Worm (Caenorhabditis elegans): ENCODE data around the gene T25E4.1.

The T25E4.1 gene

DNA sequence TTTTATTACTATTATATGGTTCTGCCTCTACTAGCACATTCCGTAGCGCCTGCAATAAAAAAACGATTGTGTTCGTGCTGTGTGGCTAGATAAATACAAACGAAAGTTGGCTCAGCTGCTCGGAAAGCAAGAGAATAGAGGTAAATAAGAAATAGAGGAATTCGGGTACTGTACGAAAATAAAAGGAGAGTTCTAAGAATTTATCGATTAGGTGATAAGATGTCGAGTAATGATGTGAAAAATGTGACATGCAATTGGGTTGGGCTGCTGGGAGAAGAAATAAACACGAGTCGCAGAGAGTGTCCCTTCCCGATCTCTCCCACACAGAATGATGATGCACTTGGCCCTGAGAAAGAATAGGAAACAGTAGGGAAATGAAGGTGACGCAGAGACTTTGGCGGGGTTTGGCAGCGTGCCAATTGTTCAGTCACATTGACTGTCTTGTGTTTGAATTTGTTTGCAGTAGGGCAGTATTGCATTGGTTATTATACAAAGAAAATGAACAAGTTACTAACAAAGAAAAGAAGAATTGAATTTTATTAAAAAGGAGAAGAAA, 15.3 kb downstream of the T25E4.1 start, which contains the start of gene cdc-14 (continued):
- no peak for TF ChIP-seq nhr-11 (tag; optimal IDR thresholded peaks at IDR 0.05)
- peak; percentile 74 for TF ChIP-seq snpc-4 (tag; optimal IDR thresholded peaks at IDR 0.05)
- no peak for TF ChIP-seq alr-1 (tag; optimal IDR thresholded peaks at IDR 0.05)
- TF ChIP-seq nhr-12 (tag; optimal IDR thresholded peaks at IDR 0.05) = no peak
- no peak for TF ChIP-seq unc-39 (tag; optimal IDR thresholded peaks at IDR 0.05)
- no peak for TF ChIP-seq nhr-237 (tag; optimal IDR thresholded peaks at IDR 0.05)
- peak; percentile 80 for TF ChIP-seq sma-9 (GFP tag; optimal IDR thresholded peaks at IDR 0.05)
- no peak for TF ChIP-seq sma-9 (tag; optimal IDR thresholded peaks at IDR 0.05)
- no peak for TF ChIP-seq aly-2 (tag; optimal IDR thresholded peaks at IDR 0.05)
- TF ChIP-seq gmeb-1 (tag; optimal IDR thresholded peaks at IDR 0.05) = peak; percentile 60
- TF ChIP-seq ceh-82 (tag; optimal IDR thresholded peaks at IDR 0.05) = no peak
- TF ChIP-seq ama-1 (optimal IDR thresholded peaks at IDR 0.05) = peak; percentile 10
- TF ChIP-seq fos-1 (tag; optimal IDR thresholded peaks at IDR 0.05) = peak; percentile 91
- peak in 1 of 2 experiments; percentile 16 for TF ChIP-seq mdl-1 (tag; optimal IDR thresholded peaks at IDR 0.05)
- TF ChIP-seq lsy-2 (tag; optimal IDR thresholded peaks at IDR 0.05) = peak in 1 of 2 experiments; percentile 82
- no peak for TF ChIP-seq nhr-10 (tag; optimal IDR thresholded peaks at IDR 0.05)
- peak; percentile 87 for TF ChIP-seq nhr-6 (tag; optimal IDR thresholded peaks at IDR 0.05)
- peak; percentile 63 for TF ChIP-seq ceh-16 (tag; optimal IDR thresholded peaks at IDR 0.05)

DNA sequence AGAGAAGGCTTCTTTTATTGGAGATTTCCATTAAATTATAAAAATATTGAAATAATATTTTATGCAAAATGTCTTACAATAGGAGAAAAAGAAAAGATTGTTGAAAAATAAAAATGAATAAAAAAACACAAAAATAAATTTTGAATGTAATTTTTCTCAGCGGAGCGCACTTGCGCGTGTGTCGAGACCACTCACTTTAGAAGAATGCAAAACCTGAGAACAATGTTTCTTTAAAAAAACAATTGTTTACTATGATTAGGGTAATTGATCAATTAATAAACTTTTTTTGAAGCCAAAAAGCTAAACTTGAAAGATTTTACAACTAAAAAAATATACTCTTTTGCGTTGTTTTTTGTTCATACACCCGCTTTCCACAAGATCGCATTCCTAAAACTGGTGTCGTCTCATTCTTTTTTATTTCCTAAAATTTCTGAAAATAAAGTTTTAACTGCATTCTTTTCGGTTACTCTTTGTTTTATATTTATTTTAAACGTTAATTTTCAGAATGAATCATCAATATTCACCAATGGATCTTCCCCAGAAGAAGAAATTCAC, 16.2 kb downstream of the T25E4.1 start, which contains the start of gene ttc-4:
ttc-4 (plus strand) TSS at position 505 of the 555 bp plus-strand sequence.
- no peak for TF ChIP-seq alr-1 (tag; optimal IDR thresholded peaks at IDR 0.05)
- TF ChIP-seq crh-2 (tag; optimal IDR thresholded peaks at IDR 0.05) = peak; percentile 28
- no peak for TF ChIP-seq blmp-1 (tag; optimal IDR thresholded peaks at IDR 0.05; ENCODE audit: insufficient read depth)
- peak; percentile 27 for TF ChIP-seq nhr-129 (tag; optimal IDR thresholded peaks at IDR 0.05)
- peak; percentile 25 for TF ChIP-seq fos-1 (tag; optimal IDR thresholded peaks at IDR 0.05)
- peak; percentile 68 for TF ChIP-seq C34F6.9 (tag; optimal IDR thresholded peaks at IDR 0.05)
- TF ChIP-seq sma-3 (GFP tag; optimal IDR thresholded peaks at IDR 0.05) = peak; percentile 20
- TF ChIP-seq lsy-2 (tag; optimal IDR thresholded peaks at IDR 0.05) = peak in 1 of 2 experiments; percentile 66
- no peak for TF ChIP-seq sma-9 (GFP tag; optimal IDR thresholded peaks at IDR 0.05)
- no peak for TF ChIP-seq sma-9 (tag; optimal IDR thresholded peaks at IDR 0.05)
- TF ChIP-seq nhr-25 (tag; optimal IDR thresholded peaks at IDR 0.05) = peak; percentile 22
- peak; percentile 27 for TF ChIP-seq lin-13 (GFP tag; optimal IDR thresholded peaks at IDR 0.05)
- TF ChIP-seq F13H6.1 (tag; optimal IDR thresholded peaks at IDR 0.05) = peak; percentile 4
- TF ChIP-seq R02D3.7 (tag; optimal IDR thresholded peaks at IDR 0.05) = no peak
- peak; percentile 76 for TF ChIP-seq unc-55 (GFP tag; optimal IDR thresholded peaks at IDR 0.05)

DNA sequence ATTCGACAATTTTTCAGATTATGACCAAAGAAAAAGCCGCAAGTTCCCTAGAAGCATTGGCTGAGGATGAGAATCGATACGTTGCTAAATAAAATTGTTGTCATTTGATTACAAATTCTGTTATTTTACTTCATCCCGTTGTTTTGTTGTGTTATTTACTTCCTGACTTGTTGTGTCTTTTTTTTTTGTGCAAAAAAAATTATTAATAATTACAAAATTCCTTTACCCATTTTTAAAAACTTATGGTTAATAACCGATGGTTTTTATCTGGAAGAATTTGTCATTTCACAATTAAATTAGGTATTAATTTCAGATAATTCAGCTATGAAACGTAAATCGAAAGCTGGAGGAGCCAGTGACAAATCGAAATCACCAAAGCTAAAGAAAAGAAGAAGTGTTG, 18.1 kb downstream of the T25E4.1 start, which contains the start of gene C17G10.1:
C17G10.1 (plus strand) TSS at position 301 of the 400 bp plus-strand sequence.
- TF ChIP-seq C34F6.9 (tag; optimal IDR thresholded peaks at IDR 0.05) (no peak), F13H6.1 (tag; optimal IDR thresholded peaks at IDR 0.05) (no peak), aly-2 (tag; optimal IDR thresholded peaks at IDR 0.05) (no peak), ceh-16 (tag; optimal IDR thresholded peaks at IDR 0.05) (no peak), mab-5 (tag; optimal IDR thresholded peaks at IDR 0.05) (no peak), Y55F3AM.14 (GFP tag; optimal IDR thresholded peaks at IDR 0.05) (no peak), nhr-77 (tag; optimal IDR thresholded peaks at IDR 0.05) (no peak), ztf-11 (tag; optimal IDR thresholded peaks at IDR 0.05) (no peak), egl-27 (tag; optimal IDR thresholded peaks at IDR 0.05) (no peak), snpc-4 (tag; optimal IDR thresholded peaks at IDR 0.05) (no peak), nhr-11 (tag; optimal IDR thresholded peaks at IDR 0.05) (no peak), gmeb-1 (tag; optimal IDR thresholded peaks at IDR 0.05) (no peak), ZK546.5 (tag; optimal IDR thresholded peaks at IDR 0.05) (no peak), sma-9 (GFP tag; optimal IDR thresholded peaks at IDR 0.05) (no peak), sma-9 (tag; optimal IDR thresholded peaks at IDR 0.05) (no peak), fos-1 (tag; optimal IDR thresholded peaks at IDR 0.05) (no peak), lsy-2 (tag; optimal IDR thresholded peaks at IDR 0.05) (no peak), mbf-1 (tag; optimal IDR thresholded peaks at IDR 0.05) (no peak), sma-3 (GFP tag; optimal IDR thresholded peaks at IDR 0.05) (no peak), nhr-12 (tag; optimal IDR thresholded peaks at IDR 0.05) (no peak), nhr-129 (tag; optimal IDR thresholded peaks at IDR 0.05) (no peak)
